1 fruit fly cellular context compared by ENCODE assay signal in genomic region chr3L:199754-200596, dm6.
TF ChIP-seq lines count a peak whose summit lies in the region.

Gene rno (minus strand): TSS chr3L:199762.
Gene mri (plus strand): TSS chr3L:200174.

TF ChIP-seq in whole organism, embryonic, 481 proteins besides CTCF, POLR2A, EP300 and RAD21 (continued from another document and continues in another):
- TF ChIP-seq D19A (tag; optimal IDR thresholded peaks at IDR 0.05; lab: Kevin White, UChicago) (peak; percentile 58), inv (GFP tag; IDR thresholded peaks at IDR 0.05; lab: Robert Waterston, UW; ENCODE audit: partially characterized antibody) (peak; percentile 90), hth (optimal IDR thresholded peaks at IDR 0.05; lab: Kevin White, UChicago) (no peak), CG9727 (GFP tag; optimal IDR thresholded peaks at IDR 0.05; lab: Kevin White, UChicago) (peak; percentile 83), dimm (GFP tag; IDR thresholded peaks at IDR 0.05; lab: Robert Waterston, UW) (peak; percentile 42; the same call in 1 of the 2 replicates), CG6272 (GFP tag; IDR thresholded peaks at IDR 0.05; lab: Robert Waterston, UW) (peak; percentile 67), Hr39 (optimal IDR thresholded peaks at IDR 0.05; lab: Kevin White, UChicago) (no peak), Blimp-1 (GFP tag; optimal IDR thresholded peaks at IDR 0.05; lab: Kevin White, UChicago) (peak; percentile 9), eve (GFP tag; optimal IDR thresholded peaks at IDR 0.05; lab: Kevin White, UChicago) (no peak), Sin3A (optimal IDR thresholded peaks at IDR 0.05; lab: Kevin White, UChicago) (no peak), sim (GFP tag; IDR thresholded peaks at IDR 0.05; lab: Robert Waterston, UW) (no peak), slbo (GFP tag; IDR thresholded peaks at IDR 0.05; lab: Robert Waterston, UW) (peak; percentile 78), Drgx (GFP tag; IDR thresholded peaks at IDR 0.05; lab: Robert Waterston, UW) (peak; percentile 47; the same call in 1 of the 2 replicates), zf30C (GFP tag; optimal IDR thresholded peaks at IDR 0.05; lab: Kevin White, UChicago) (no peak), Hr51 (GFP tag; optimal IDR thresholded peaks at IDR 0.05; lab: Kevin White, UChicago) (peak; percentile 9 to 81), unc-4 (GFP tag; IDR thresholded peaks at IDR 0.05; lab: Robert Waterston, UW; ENCODE audit: partially characterized antibody) (peak; percentile 87), CG17186 (GFP tag; optimal IDR thresholded peaks at IDR 0.05; lab: Kevin White, UChicago) (no peak), chif (GFP tag; optimal IDR thresholded peaks at IDR 0.05; lab: Kevin White, UChicago) (no peak), CG1832 (GFP tag; optimal IDR thresholded peaks at IDR 0.05; lab: Kevin White, UChicago) (no peak), lov (optimal IDR thresholded peaks at IDR 0.05; lab: Kevin White, UChicago) (no peak), lov (GFP tag; IDR thresholded peaks at IDR 0.05; lab: Robert Waterston, UW) (0 out of 3 replicates have a peak, but pooled peaks have one; percentile 44), Lpt (GFP tag; optimal IDR thresholded peaks at IDR 0.05; lab: Kevin White, UChicago) (no peak), ac (GFP tag; optimal IDR thresholded peaks at IDR 0.05; lab: Kevin White, UChicago) (no peak), CG17612 (GFP tag; IDR thresholded peaks at IDR 0.05; lab: Robert Waterston, UW) (no peak), E2f2 (GFP tag; IDR thresholded peaks at IDR 0.05; lab: Robert Waterston, UW) (peak; percentile 40), D (optimal IDR thresholded peaks at IDR 0.05; lab: Kevin White, UChicago) (no peak), D (GFP tag; optimal IDR thresholded peaks at IDR 0.05; lab: Kevin White, UChicago) (peak; percentile 41), tin (GFP tag; optimal IDR thresholded peaks at IDR 0.05; lab: Kevin White, UChicago) (peak; percentile 58), ems (GFP tag; optimal IDR thresholded peaks at IDR 0.05; lab: Kevin White, UChicago) (peak; percentile 1), CG13624 (GFP tag; optimal IDR thresholded peaks at IDR 0.05; lab: Kevin White, UChicago) (no peak), zen (tag; optimal IDR thresholded peaks at IDR 0.05; lab: Kevin White, UChicago) (peak; percentile 81), Fer1 (GFP tag; optimal IDR thresholded peaks at IDR 0.05; lab: Kevin White, UChicago) (peak; percentile 16), CG10209 (GFP tag; optimal IDR thresholded peaks at IDR 0.05; lab: Kevin White, UChicago) (peak; percentile 40), crp (GFP tag; optimal IDR thresholded peaks at IDR 0.05; lab: Kevin White, UChicago) (peak in 1 of 2 experiments; percentile 11), pan (optimal IDR thresholded peaks at IDR 0.05; lab: Kevin White, UChicago) (no peak), pan (GFP tag; optimal IDR thresholded peaks at IDR 0.05 in 1 of 2, IDR thresholded peaks at IDR 0.05 in 1 of 2) (peak in 1 of 2 experiments; percentile 85), ase (GFP tag; IDR thresholded peaks at IDR 0.05; lab: Robert Waterston, UW) (peak; percentile 69; the same call in 2 of the 3 replicates), vnd (GFP tag; IDR thresholded peaks at IDR 0.05; lab: Robert Waterston, UW; ENCODE audit: partially characterized antibody) (peak; percentile 94), CG31365 (tag; optimal IDR thresholded peaks at IDR 0.05; lab: Kevin White, UChicago) (no peak), CG4360 (GFP tag; IDR thresholded peaks at IDR 0.05; lab: Robert Waterston, UW) (no peak), CoRest (tag; optimal IDR thresholded peaks at IDR 0.05; lab: Kevin White, UChicago) (peak; percentile 88), CG13894 (tag; optimal IDR thresholded peaks at IDR 0.05; lab: Kevin White, UChicago) (peak; percentile 77), Oaz (GFP tag; IDR thresholded peaks at IDR 0.05; lab: Robert Waterston, UW) (peak; percentile 63), CG2199 (GFP tag; IDR thresholded peaks at IDR 0.05; lab: Robert Waterston, UW) (no peak), CG12219 (GFP tag; optimal IDR thresholded peaks at IDR 0.05; lab: Kevin White, UChicago) (no peak), Stat92E (GFP tag; optimal IDR thresholded peaks at IDR 0.05; lab: Kevin White, UChicago) (no peak), slou (GFP tag; optimal IDR thresholded peaks at IDR 0.05; lab: Kevin White, UChicago) (no peak), ftz-f1 (GFP tag; optimal IDR thresholded peaks at IDR 0.05; lab: Kevin White, UChicago) (no peak), Optix (GFP tag; IDR thresholded peaks at IDR 0.05; lab: Robert Waterston, UW) (peak; percentile 30; the same call in 1 of the 3 replicates), NfI (GFP tag; optimal IDR thresholded peaks at IDR 0.05; lab: Kevin White, UChicago) (peak; percentile 67), mam (GFP tag; optimal IDR thresholded peaks at IDR 0.05; lab: Kevin White, UChicago) (peak; percentile 32), tio (GFP tag; optimal IDR thresholded peaks at IDR 0.05; lab: Kevin White, UChicago) (no peak), Dip2 (GFP tag; IDR thresholded peaks at IDR 0.05; lab: Robert Waterston, UW) (no peak), Neu2 (GFP tag; optimal IDR thresholded peaks at IDR 0.05; lab: Kevin White, UChicago; ENCODE audit: borderline replicate concordance) (no peak), tll (GFP tag; optimal IDR thresholded peaks at IDR 0.05; lab: Kevin White, UChicago) (no peak), H15 (GFP tag; IDR thresholded peaks at IDR 0.05; lab: Robert Waterston, UW) (0 out of 3 replicates have a peak, but pooled peaks have one; percentile 41), Nf-YA (GFP tag; IDR thresholded peaks at IDR 0.05; lab: Robert Waterston, UW) (peak; percentile 23; the same call in 1 of the 2 replicates), al (GFP tag; IDR thresholded peaks at IDR 0.05; lab: Robert Waterston, UW) (peak; percentile 67), Chrac-16 (GFP tag; optimal IDR thresholded peaks at IDR 0.05; lab: Kevin White, UChicago) (peak; percentile 67), CG5180 (GFP tag; optimal IDR thresholded peaks at IDR 0.05; lab: Kevin White, UChicago) (peak; percentile 53), CG9437 (GFP tag; optimal IDR thresholded peaks at IDR 0.05; lab: Kevin White, UChicago) (peak; percentile 48), CG10543 (GFP tag; optimal IDR thresholded peaks at IDR 0.05; lab: Kevin White, UChicago) (peak; percentile 85), YL-1 (GFP tag; optimal IDR thresholded peaks at IDR 0.05; lab: Kevin White, UChicago) (no peak), her (GFP tag; optimal IDR thresholded peaks at IDR 0.05; lab: Kevin White, UChicago) (no peak), ap (GFP tag; IDR thresholded peaks at IDR 0.05; lab: Robert Waterston, UW) (peak; percentile 50), Side (GFP tag; optimal IDR thresholded peaks at IDR 0.05; lab: Kevin White, UChicago) (no peak), ttk (GFP tag; IDR thresholded peaks at IDR 0.05; lab: Robert Waterston, UW) (peak; percentile 72), Max (GFP tag; optimal IDR thresholded peaks at IDR 0.05; lab: Kevin White, UChicago) (peak; percentile 9), Atf-2 (GFP tag; optimal IDR thresholded peaks at IDR 0.05; lab: Kevin White, UChicago) (no peak), Lhr (GFP tag; optimal IDR thresholded peaks at IDR 0.05; lab: Kevin White, UChicago) (peak; percentile 66), bsh (GFP tag; optimal IDR thresholded peaks at IDR 0.05; lab: Kevin White, UChicago) (peak in 1 of 2 experiments; percentile 71), Dfd (GFP tag; optimal IDR thresholded peaks at IDR 0.05; lab: Kevin White, UChicago) (no peak), Awh (GFP tag; IDR thresholded peaks at IDR 0.05; lab: Robert Waterston, UW) (peak; percentile 75), dmrt11E (tag; optimal IDR thresholded peaks at IDR 0.05; lab: Kevin White, UChicago) (peak; percentile 76), CG7928 (GFP tag; optimal IDR thresholded peaks at IDR 0.05; lab: Kevin White, UChicago) (no peak), Ets65A (GFP tag; lab: Kevin White, UChicago) (peak; percentile 87), Ptx1 (GFP tag; IDR thresholded peaks at IDR 0.05; lab: Robert Waterston, UW) (peak; percentile 81), CG10565 (GFP tag; optimal IDR thresholded peaks at IDR 0.05; lab: Kevin White, UChicago) (no peak), cato (GFP tag; optimal IDR thresholded peaks at IDR 0.05; lab: Kevin White, UChicago; ENCODE audit: borderline replicate concordance) (peak; percentile 22), CG10979 (tag; optimal IDR thresholded peaks at IDR 0.05; lab: Kevin White, UChicago) (peak; percentile 67), bcd (GFP tag; optimal IDR thresholded peaks at IDR 0.05; lab: Kevin White, UChicago) (peak; percentile 64), cad (GFP tag; optimal IDR thresholded peaks at IDR 0.05; lab: Kevin White, UChicago) (no peak), gem (tag; optimal IDR thresholded peaks at IDR 0.05; lab: Kevin White, UChicago) (peak; percentile 90), CG16813 (GFP tag; IDR thresholded peaks at IDR 0.05; lab: Robert Waterston, UW; ENCODE audit: partially characterized antibody) (peak; percentile 95), CG9817 (tag; optimal IDR thresholded peaks at IDR 0.05; lab: Kevin White, UChicago) (peak; percentile 77), fru (optimal IDR thresholded peaks at IDR 0.05; lab: Kevin White, UChicago) (no peak), so (GFP tag; IDR thresholded peaks at IDR 0.05; lab: Robert Waterston, UW) (peak; percentile 52; the same call in 1 of the 3 replicates), Camta (GFP tag; optimal IDR thresholded peaks at IDR 0.05; lab: Kevin White, UChicago) (no peak), tap (tag; optimal IDR thresholded peaks at IDR 0.05; lab: Kevin White, UChicago) (no peak), Atf3 (GFP tag; optimal IDR thresholded peaks at IDR 0.05; lab: Kevin White, UChicago) (peak; percentile 33), pfk (GFP tag; optimal IDR thresholded peaks at IDR 0.05; lab: Kevin White, UChicago) (no peak), fu2 (GFP tag; optimal IDR thresholded peaks at IDR 0.05; lab: Kevin White, UChicago) (no peak), Lim3 (GFP tag; IDR thresholded peaks at IDR 0.05; lab: Robert Waterston, UW) (no peak), BEAF-32 (GFP tag; optimal IDR thresholded peaks at IDR 0.05; lab: Kevin White, UChicago) (peak; percentile 89), CG3726 (GFP tag; IDR thresholded peaks at IDR 0.05; lab: Robert Waterston, UW) (no peak), ewg (GFP tag; optimal IDR thresholded peaks at IDR 0.05; lab: Kevin White, UChicago) (peak; percentile 24), CG13123 (GFP tag; optimal IDR thresholded peaks at IDR 0.05; lab: Kevin White, UChicago) (peak; percentile 51), HLH54F (GFP tag; optimal IDR thresholded peaks at IDR 0.05; lab: Kevin White, UChicago) (peak; percentile 27), Nf-YB (GFP tag; optimal IDR thresholded peaks at IDR 0.05; lab: Kevin White, UChicago) (peak; percentile 13), CG14050 (GFP tag; IDR thresholded peaks at IDR 0.05; lab: Robert Waterston, UW) (peak; percentile 40; the same call in 1 of the 3 replicates), CG13775 (GFP tag; optimal IDR thresholded peaks at IDR 0.05; lab: Kevin White, UChicago) (peak; percentile 87), salm (tag; optimal IDR thresholded peaks at IDR 0.05; lab: Kevin White, UChicago) (no peak), dmrt99B (tag; optimal IDR thresholded peaks at IDR 0.05; lab: Kevin White, UChicago) (no peak), CG11695 (GFP tag; IDR thresholded peaks at IDR 0.05; lab: Robert Waterston, UW) (peak; percentile 71), ato (GFP tag; IDR thresholded peaks at IDR 0.05; lab: Robert Waterston, UW; ENCODE audit: partially characterized antibody) (peak; percentile 72), chm (GFP tag; IDR thresholded peaks at IDR 0.05; lab: Robert Waterston, UW) (peak; percentile 50), CG4707 (GFP tag; optimal IDR thresholded peaks at IDR 0.05; lab: Kevin White, UChicago) (no peak), exex (tag; optimal IDR thresholded peaks at IDR 0.05; lab: Kevin White, UChicago) (no peak), zfh2 (GFP tag; optimal IDR thresholded peaks at IDR 0.05; lab: Kevin White, UChicago) (peak; percentile 61), repo (GFP tag; optimal IDR thresholded peaks at IDR 0.05; lab: Kevin White, UChicago) (no peak), CG11398 (GFP tag; optimal IDR thresholded peaks at IDR 0.05; lab: Kevin White, UChicago) (no peak), CG8290 (GFP tag; optimal IDR thresholded peaks at IDR 0.05; lab: Kevin White, UChicago) (peak; percentile 16), CG8290 (tag; optimal IDR thresholded peaks at IDR 0.05; lab: Kevin White, UChicago) (peak in 1 of 2 experiments; percentile 3), Meics (GFP tag; optimal IDR thresholded peaks at IDR 0.05; lab: Kevin White, UChicago) (peak; percentile 65), abd-A (tag; optimal IDR thresholded peaks at IDR 0.05; lab: Kevin White, UChicago) (no peak), gsb-n (tag; optimal IDR thresholded peaks at IDR 0.05; lab: Kevin White, UChicago) (peak; percentile 78), CG9609 (GFP tag; optimal IDR thresholded peaks at IDR 0.05; lab: Kevin White, UChicago) (no peak), mirr (GFP tag; optimal IDR thresholded peaks at IDR 0.05; lab: Kevin White, UChicago) (no peak), TFAM (GFP tag; optimal IDR thresholded peaks at IDR 0.05; lab: Kevin White, UChicago) (no peak), lab (GFP tag; optimal IDR thresholded peaks at IDR 0.05; lab: Kevin White, UChicago) (peak; percentile 67), CG34224 (GFP tag; IDR thresholded peaks at IDR 0.05; lab: Robert Waterston, UW; ENCODE audit: partially characterized antibody) (peak; percentile 94), Ada2b (GFP tag; IDR thresholded peaks at IDR 0.05; lab: Robert Waterston, UW) (peak; percentile 59; the same call in 1 of the 2 replicates), HHEX (GFP tag; optimal IDR thresholded peaks at IDR 0.05; lab: Kevin White, UChicago) (peak; percentile 58), tgo (GFP tag; IDR thresholded peaks at IDR 0.05; lab: Robert Waterston, UW) (peak; percentile 77), CG6813 (GFP tag; optimal IDR thresholded peaks at IDR 0.05; lab: Kevin White, UChicago) (peak; percentile 14), CG18011 (GFP tag; optimal IDR thresholded peaks at IDR 0.05; lab: Kevin White, UChicago) (no peak), lbe (GFP tag; optimal IDR thresholded peaks at IDR 0.05; lab: Kevin White, UChicago) (peak; percentile 59), sens (GFP tag; lab: Kevin White, UChicago) (peak; percentile 63), Mrtf (GFP tag; IDR thresholded peaks at IDR 0.05; lab: Robert Waterston, UW) (0 out of 3 replicates have a peak, but pooled peaks have one; percentile 42), gfzf (GFP tag; optimal IDR thresholded peaks at IDR 0.05; lab: Kevin White, UChicago) (no peak), CG12659 (GFP tag; optimal IDR thresholded peaks at IDR 0.05; lab: Kevin White, UChicago) (peak; percentile 60), shn (GFP tag; optimal IDR thresholded peaks at IDR 0.05; lab: Kevin White, UChicago) (no peak)
